Fruit fly (Drosophila melanogaster): Measurements from ENCODE around the gene CG15209.

dm6 chrX:10832369-10832768 is 9.6 kb upstream of the CG15209 start:
- TF ChIP-seq N (GFP tag; optimal IDR thresholded peaks at IDR 0.05) (no peak), psq (GFP tag; optimal IDR thresholded peaks at IDR 0.05) (peak; percentile 39), HLH106 (tag; optimal IDR thresholded peaks at IDR 0.05) (peak; percentile 65), usp (GFP tag; optimal IDR thresholded peaks at IDR 0.05) (no peak), Dfd (GFP tag; optimal IDR thresholded peaks at IDR 0.05) (no peak), h (GFP tag; optimal IDR thresholded peaks at IDR 0.05) (peak; percentile 46), brk (GFP tag; optimal IDR thresholded peaks at IDR 0.05) (no peak), lola (GFP tag; optimal IDR thresholded peaks at IDR 0.05) (no peak), CG32264 (GFP tag; optimal IDR thresholded peaks at IDR 0.05) (no peak), pan (optimal IDR thresholded peaks at IDR 0.05) (no peak), dl (GFP tag; optimal IDR thresholded peaks at IDR 0.05; ENCODE audit: insufficient read depth in 1 of 2, partially characterized antibody in 2 of 2) (no peak)

Measured in whole organism, wandering third instar larva.